Fruit fly (Drosophila melanogaster) whole organism, pupa: ENCODE measurements around the gene Sk1.

Source experiments
- CG10348 ChIP-seq: fragments of 200-800 bp; sonication (Bioruptor generic); IDR thresholded peaks from 2 replicates; pipeline ENCODE4 v1.3.6; 2022; ENCODE audit warnings: missing biosample characterization, missing genetic modification characterization
- CG12605 ChIP-seq: fragments of 200-800 bp; sonication (Bioruptor generic); IDR thresholded peaks from 2 replicates; pipeline ENCODE4 v1.3.6; 2022; ENCODE audit warnings: missing biosample characterization, missing genetic modification characterization
- CG13204 ChIP-seq: fragments of 200-800 bp; sonication (Bioruptor generic); optimal IDR thresholded peaks from 2 replicates; lab custom pipeline; 2018; ENCODE audit warnings: missing biosample characterization, mild to moderate bottlenecking, missing genetic modification characterization, moderate library complexity
- CG14655 ChIP-seq: fragments of 200-800 bp; sonication (Bioruptor generic); optimal IDR thresholded peaks from 3 replicates; lab custom pipeline; 2017; ENCODE audit warnings: mild to moderate bottlenecking, missing biosample characterization, missing genetic modification reagents, missing genetic modification characterization
- CG15710 ChIP-seq: fragments of 200-800 bp; sonication (Bioruptor generic); optimal IDR thresholded peaks from 2 replicates; lab custom pipeline; 2018; ENCODE audit warnings: missing biosample characterization, mild to moderate bottlenecking, missing genetic modification characterization, moderate library complexity
- CG17806 ChIP-seq: fragments of 200-800 bp; sonication (Bioruptor generic); optimal IDR thresholded peaks from 2 replicates; lab custom pipeline; 2018; ENCODE audit warnings: missing biosample characterization, mild to moderate bottlenecking, missing genetic modification characterization, moderate library complexity
- CG32121 ChIP-seq: fragments of 200-800 bp; sonication (Bioruptor generic); IDR thresholded peaks from 2 replicates; pipeline ENCODE4 v1.3.6; 2022; ENCODE audit warnings: missing biosample characterization, missing genetic modification characterization
- CG34367 ChIP-seq: fragments of 200-800 bp; sonication (Bioruptor generic); optimal IDR thresholded peaks from 2 replicates; lab custom pipeline; 2018; ENCODE audit warnings: missing biosample characterization, mild to moderate bottlenecking, missing genetic modification characterization
- CG4496 ChIP-seq: fragments of 200-800 bp; sonication (Bioruptor generic); IDR thresholded peaks from 3 replicates; pipeline ENCODE4 v1.3.6; 2022; ENCODE audit warnings: missing biosample characterization, missing genetic modification characterization
- CG8159 ChIP-seq: fragments of 200-800 bp; sonication (Bioruptor generic); optimal IDR thresholded peaks from 3 replicates; lab custom pipeline; 2018; ENCODE audit warnings: missing biosample characterization, mild to moderate bottlenecking, missing genetic modification characterization, moderate library complexity
- CG8301 ChIP-seq: fragments of 200-800 bp; sonication (Bioruptor generic); optimal IDR thresholded peaks from 2 replicates; lab custom pipeline; 2018; ENCODE audit warnings: missing biosample characterization, mild to moderate bottlenecking, missing genetic modification characterization
- CG9948 ChIP-seq: fragments of 200-800 bp; sonication (Bioruptor generic); optimal IDR thresholded peaks from 2 replicates; lab custom pipeline; 2018; ENCODE audit warnings: missing biosample characterization, mild to moderate bottlenecking, missing genetic modification characterization, moderate library complexity
- D1 ChIP-seq: fragments of 200-800 bp; sonication (Bioruptor generic); optimal IDR thresholded peaks from 2 replicates; lab custom pipeline; 2018; ENCODE audit warnings: missing biosample characterization, mild to moderate bottlenecking, missing genetic modification characterization, moderate library complexity
- EcR ChIP-seq: fragments of 200-800 bp; sonication (Bioruptor generic); optimal IDR thresholded peaks from 3 replicates; lab custom pipeline; 2019; ENCODE audit warnings: missing biosample characterization, missing genetic modification characterization, mild to moderate bottlenecking, moderate library complexity, missing genetic modification reagents
- Ets98B ChIP-seq: fragments of 200-800 bp; sonication (Bioruptor generic); IDR thresholded peaks from 2 replicates; pipeline ENCODE4 v1.3.6; 2022; ENCODE audit warnings: missing biosample characterization, missing genetic modification characterization
- Pif1A ChIP-seq: fragments of 200-800 bp; sonication (Bioruptor generic); optimal IDR thresholded peaks from 3 replicates; lab custom pipeline; 2016; ENCODE audit warnings: missing biosample characterization, missing genetic modification characterization
- Pif1B ChIP-seq: fragments of 200-800 bp; sonication (Bioruptor generic); optimal IDR thresholded peaks from 3 replicates; lab custom pipeline; 2016; ENCODE audit warnings: missing biosample characterization, missing genetic modification characterization
- Snoo ChIP-seq: fragments of 200-800 bp; sonication (Bioruptor generic); optimal IDR thresholded peaks from 3 replicates; lab custom pipeline; 2017; ENCODE audit warnings: missing biosample characterization, mild to moderate bottlenecking, missing genetic modification characterization, inconsistent platforms
- fd96Ca ChIP-seq: fragments of 200-800 bp; sonication (Bioruptor generic); IDR thresholded peaks from 3 replicates; pipeline ENCODE4 v1.3.6; 2022; ENCODE audit warnings: missing biosample characterization, missing genetic modification characterization
- gl ChIP-seq: fragments of 200-800 bp; sonication (Bioruptor generic); optimal IDR thresholded peaks from 2 replicates; lab custom pipeline; 2018; ENCODE audit warnings: missing biosample characterization, mild to moderate bottlenecking, missing genetic modification characterization
- rn ChIP-seq: fragments of 200-800 bp; sonication (Bioruptor generic); IDR thresholded peaks from 2 replicates; pipeline ENCODE4 v1.3.6; 2022; ENCODE audit warnings: missing biosample characterization, missing genetic modification characterization

Sk1 gene

DNA sequence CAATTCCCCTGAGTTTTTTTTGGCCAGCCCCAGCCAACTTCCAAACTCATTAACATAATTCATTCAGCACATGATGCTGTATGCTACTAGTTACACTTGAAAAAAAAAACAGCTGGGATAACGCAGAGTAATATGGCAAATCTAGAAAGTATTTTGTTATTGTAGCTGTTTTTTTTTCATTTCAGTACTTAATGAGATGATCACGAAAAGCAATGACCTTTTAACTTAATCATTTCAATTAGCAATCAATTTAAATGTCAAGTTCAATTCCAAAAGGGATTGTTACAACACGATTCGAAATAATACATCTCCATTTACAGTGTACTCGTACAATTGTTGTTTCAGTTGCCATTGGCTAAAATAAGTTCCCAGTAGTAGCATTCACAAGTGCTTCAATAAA is 8.1 kb downstream of the Sk1 start:
- no peak for TF ChIP-seq CG15710 (tag; lab: Kevin White, UChicago)
- TF ChIP-seq D1 (tag; lab: Kevin White, UChicago), result no peak
- no peak for TF ChIP-seq Ets98B (GFP tag; lab: Robert Waterston, UW)
- no peak for TF ChIP-seq Pif1A (GFP tag; lab: Kevin White, UChicago)
- TF ChIP-seq CG14655 (GFP tag; lab: Kevin White, UChicago), result no peak
- no peak for TF ChIP-seq CG34367 (tag; lab: Kevin White, UChicago)
- no peak for TF ChIP-seq CG10348 (GFP tag; lab: Robert Waterston, UW)
- no peak for TF ChIP-seq rn (GFP tag; lab: Robert Waterston, UW)
- no peak for TF ChIP-seq CG32121 (GFP tag; lab: Robert Waterston, UW)
- TF ChIP-seq CG17806 (tag; lab: Kevin White, UChicago), result no peak
- TF ChIP-seq Snoo (tag; lab: Kevin White, UChicago), result no peak
- no peak for TF ChIP-seq gl
- TF ChIP-seq fd96Ca (GFP tag; lab: Robert Waterston, UW), result no peak
- TF ChIP-seq CG8301, result no peak
- TF ChIP-seq CG9948 (tag; lab: Kevin White, UChicago), result no peak

DNA sequence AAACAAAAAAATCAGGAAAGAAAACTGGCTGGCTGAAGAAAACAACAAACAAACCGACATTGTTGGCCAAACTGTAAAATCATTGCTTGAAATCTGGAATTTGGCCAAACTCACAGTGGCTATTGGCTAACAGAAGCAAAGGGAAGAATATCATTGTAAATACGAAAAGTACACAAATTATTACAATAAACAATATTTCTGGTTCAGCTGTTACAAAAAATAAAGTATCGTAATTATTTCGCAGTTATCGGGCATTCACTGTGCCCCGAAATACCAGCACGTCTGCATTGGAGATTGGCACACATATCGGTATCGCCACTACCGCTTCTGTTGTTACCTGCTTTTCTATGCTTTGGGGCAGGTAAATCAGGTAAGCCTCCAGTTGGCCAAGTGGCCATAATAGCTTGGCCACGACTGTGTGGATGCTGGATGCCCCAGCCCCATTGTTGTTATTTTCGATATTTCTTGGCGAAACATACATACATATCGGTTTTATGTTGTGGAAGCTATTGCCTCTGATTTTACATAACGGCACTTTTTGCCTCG is 8.8 kb downstream of the Sk1 start:
- no peak for TF ChIP-seq D1 (tag; lab: Kevin White, UChicago)
- TF ChIP-seq CG34367 (tag; lab: Kevin White, UChicago), result no peak
- TF ChIP-seq CG15710 (tag; lab: Kevin White, UChicago), result no peak
- TF ChIP-seq EcR (GFP tag; lab: Kevin White, UChicago), result no peak
- peak; percentile 81 for TF ChIP-seq CG4496 (GFP tag; lab: Robert Waterston, UW)
- TF ChIP-seq gl, result no peak
- 0 out of 2 replicates have a peak, but pooled peaks have one; percentile 50 for TF ChIP-seq CG10348 (GFP tag; lab: Robert Waterston, UW)
- TF ChIP-seq Snoo (tag; lab: Kevin White, UChicago), result no peak
- no peak for TF ChIP-seq CG8159 (tag; lab: Kevin White, UChicago)
- no peak for TF ChIP-seq Pif1B (GFP tag; lab: Kevin White, UChicago)
- TF ChIP-seq Pif1A (GFP tag; lab: Kevin White, UChicago), result peak; percentile 36
- TF ChIP-seq CG17806 (tag; lab: Kevin White, UChicago), result no peak
- TF ChIP-seq rn (GFP tag; lab: Robert Waterston, UW), result 0 out of 2 replicates have a peak, but pooled peaks have one; percentile 33
- no peak for TF ChIP-seq CG14655 (GFP tag; lab: Kevin White, UChicago)
- TF ChIP-seq CG32121 (GFP tag; lab: Robert Waterston, UW), result peak; percentile 78; the same call in 1 of the 2 replicates
- TF ChIP-seq CG9948 (tag; lab: Kevin White, UChicago), result no peak
- peak; percentile 84 for TF ChIP-seq Ets98B (GFP tag; lab: Robert Waterston, UW)
- peak; percentile 78 for TF ChIP-seq fd96Ca (GFP tag; lab: Robert Waterston, UW)
- 0 out of 2 replicates have a peak, but pooled peaks have one; percentile 13 for TF ChIP-seq CG12605 (GFP tag; lab: Robert Waterston, UW)
- TF ChIP-seq CG13204 (GFP tag; lab: Kevin White, UChicago), result no peak
- TF ChIP-seq CG8301, result peak; percentile 29
- TF ChIP-seq, all 21 proteins: peak for 9

dm6 chrX:11451630-11452029 is 9.3 kb downstream of the Sk1 start:
- TF ChIP-seq Ets98B (GFP tag; lab: Robert Waterston, UW) (peak; percentile 48; the same call in 1 of the 2 replicates), fd96Ca (GFP tag; lab: Robert Waterston, UW) (no peak), D1 (tag; lab: Kevin White, UChicago) (no peak), CG4496 (GFP tag; lab: Robert Waterston, UW) (0 out of 3 replicates have a peak, but pooled peaks have one; percentile 48)

dm6 chrX:11452846-11453391 is 10.6 kb downstream of the Sk1 start:
- TF ChIP-seq CG15710 (tag; lab: Kevin White, UChicago), result peak; percentile 79
- peak; percentile 79 for TF ChIP-seq CG10348 (GFP tag; lab: Robert Waterston, UW)
- peak; percentile 96 for TF ChIP-seq fd96Ca (GFP tag; lab: Robert Waterston, UW)
- TF ChIP-seq CG8301, result peak; percentile 85
- peak; percentile 78 for TF ChIP-seq CG8159 (tag; lab: Kevin White, UChicago)
- TF ChIP-seq CG12605 (GFP tag; lab: Robert Waterston, UW), result peak; percentile 84
- TF ChIP-seq CG17806 (tag; lab: Kevin White, UChicago), result peak; percentile 82
- TF ChIP-seq Pif1B (GFP tag; lab: Kevin White, UChicago), result peak; percentile 89
- peak; percentile 49 for TF ChIP-seq CG13204 (GFP tag; lab: Kevin White, UChicago)
- TF ChIP-seq CG4496 (GFP tag; lab: Robert Waterston, UW), result peak; percentile 97
- peak; percentile 10 for TF ChIP-seq EcR (GFP tag; lab: Kevin White, UChicago)
- TF ChIP-seq Pif1A (GFP tag; lab: Kevin White, UChicago), result peak; percentile 93
- TF ChIP-seq Snoo (tag; lab: Kevin White, UChicago), result peak; percentile 63
- peak; percentile 91 for TF ChIP-seq CG32121 (GFP tag; lab: Robert Waterston, UW)
- peak; percentile 60 for TF ChIP-seq gl
- peak; percentile 88 for TF ChIP-seq CG14655 (GFP tag; lab: Kevin White, UChicago)
- peak; percentile 94 for TF ChIP-seq Ets98B (GFP tag; lab: Robert Waterston, UW)
- TF ChIP-seq CG9948 (tag; lab: Kevin White, UChicago), result peak; percentile 77
- TF ChIP-seq D1 (tag; lab: Kevin White, UChicago), result peak; percentile 16
- peak; percentile 81 for TF ChIP-seq rn (GFP tag; lab: Robert Waterston, UW)
- TF ChIP-seq CG34367 (tag; lab: Kevin White, UChicago), result peak; percentile 73

DNA sequence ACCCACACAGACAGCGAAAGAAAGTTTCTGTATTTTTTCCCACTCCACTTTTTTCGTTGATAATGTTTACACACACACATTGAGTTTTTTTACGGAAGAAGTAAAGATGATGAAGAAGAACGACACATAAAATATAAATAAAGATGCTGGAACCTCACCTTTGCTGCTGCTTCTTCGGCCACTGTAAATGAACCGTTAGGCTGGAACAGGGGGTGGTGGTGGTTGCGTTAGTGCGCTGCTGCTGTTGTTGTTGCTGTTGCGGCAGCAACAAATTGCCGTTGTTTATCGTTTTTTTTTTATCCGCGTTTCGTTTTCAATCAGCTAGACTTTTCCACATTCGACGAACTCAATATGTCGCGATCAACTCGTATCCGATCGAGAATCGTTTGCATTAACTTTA is 11.3 kb downstream of the Sk1 start:
- no peak for TF ChIP-seq fd96Ca (GFP tag; lab: Robert Waterston, UW)
- no peak for TF ChIP-seq Pif1A (GFP tag; lab: Kevin White, UChicago)
- TF ChIP-seq Ets98B (GFP tag; lab: Robert Waterston, UW), result no peak
- no peak for TF ChIP-seq CG9948 (tag; lab: Kevin White, UChicago)
- no peak for TF ChIP-seq CG13204 (GFP tag; lab: Kevin White, UChicago)
- no peak for TF ChIP-seq CG8159 (tag; lab: Kevin White, UChicago)
- TF ChIP-seq CG34367 (tag; lab: Kevin White, UChicago), result no peak
- no peak for TF ChIP-seq CG12605 (GFP tag; lab: Robert Waterston, UW)
- no peak for TF ChIP-seq CG4496 (GFP tag; lab: Robert Waterston, UW)
- TF ChIP-seq CG14655 (GFP tag; lab: Kevin White, UChicago), result no peak
- TF ChIP-seq gl, result no peak
- no peak for TF ChIP-seq Pif1B (GFP tag; lab: Kevin White, UChicago)
- no peak for TF ChIP-seq D1 (tag; lab: Kevin White, UChicago)
- no peak for TF ChIP-seq CG8301
- TF ChIP-seq EcR (GFP tag; lab: Kevin White, UChicago), result no peak
